Fruit fly (Drosophila melanogaster) ovary, adult (tissue): Measurements from ENCODE around the gene CG13024.

Source experiments
- CG17801 ChIP-seq: fragments of 200-800 bp; optimal IDR thresholded peaks from 2 replicates; lab custom pipeline; 2019; ENCODE audit warnings: missing biosample characterization, mild to moderate bottlenecking, missing genetic modification characterization, moderate library complexity; ENCODE audit not compliant: partially characterized antibody

Gene CG13024

DNA sequence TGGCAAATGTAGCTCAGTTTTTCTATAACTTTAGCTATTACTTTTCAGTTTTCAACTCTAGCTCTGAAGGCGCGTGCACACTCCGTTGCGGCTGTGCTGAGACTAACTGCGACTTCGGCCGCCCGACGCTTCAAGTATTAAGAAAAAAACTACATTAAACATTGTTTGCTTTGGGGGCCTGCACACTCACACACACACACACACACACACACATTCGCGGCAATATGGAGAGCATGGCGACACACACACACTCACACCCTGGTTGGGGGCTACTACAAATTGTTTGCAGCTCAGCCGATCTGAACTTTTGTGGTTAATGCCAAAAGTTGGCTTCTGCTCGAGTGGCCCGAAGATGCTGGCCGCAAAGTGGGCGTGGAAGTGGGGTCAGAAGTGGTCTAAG is at the start of gene CG13024:
Gene CG13024 (minus strand): TSS at position 108 of the 400 bp plus-strand sequence.
- TF ChIP-seq CG17801 (GFP tag; lab: Kevin White, UChicago) = no peak

DNA sequence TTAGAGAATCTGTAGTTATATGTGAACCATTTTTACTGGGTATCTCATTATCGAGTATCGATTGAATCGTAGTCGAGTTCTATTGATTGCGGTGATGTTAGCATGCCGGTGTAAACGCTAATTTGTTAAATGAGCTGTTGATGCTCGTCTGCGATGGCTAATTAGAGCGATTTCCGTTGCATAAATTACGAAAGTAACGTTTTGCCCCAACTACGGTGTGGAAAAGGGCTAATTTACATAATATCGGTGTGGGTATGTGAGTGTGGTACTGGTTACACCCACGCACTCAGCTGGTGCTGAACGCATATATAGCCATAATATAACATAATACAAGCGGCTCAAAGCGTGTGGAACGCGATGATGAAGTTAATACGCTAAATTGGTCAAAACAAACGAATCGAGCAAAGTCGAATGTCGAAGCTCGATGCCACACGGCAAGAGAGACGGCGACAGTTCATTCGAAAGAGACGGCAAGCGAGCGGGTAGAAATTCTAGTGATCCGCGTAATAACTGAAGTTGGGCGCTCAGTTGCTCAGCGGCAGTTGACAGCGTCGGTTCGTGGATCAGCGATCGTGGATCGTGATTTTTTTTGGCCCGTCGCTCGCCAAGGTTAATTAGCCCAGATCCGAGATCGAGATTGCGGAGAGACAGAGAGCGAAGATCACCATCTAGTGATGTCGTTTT is 48.1 kb upstream of the CG13024 start, which contains the start of gene CG32170:
Gene CG32170 (plus strand): TSS at position 525 of the 684 bp plus-strand sequence.
- no peak for TF ChIP-seq CG17801 (GFP tag; lab: Kevin White, UChicago)

DNA sequence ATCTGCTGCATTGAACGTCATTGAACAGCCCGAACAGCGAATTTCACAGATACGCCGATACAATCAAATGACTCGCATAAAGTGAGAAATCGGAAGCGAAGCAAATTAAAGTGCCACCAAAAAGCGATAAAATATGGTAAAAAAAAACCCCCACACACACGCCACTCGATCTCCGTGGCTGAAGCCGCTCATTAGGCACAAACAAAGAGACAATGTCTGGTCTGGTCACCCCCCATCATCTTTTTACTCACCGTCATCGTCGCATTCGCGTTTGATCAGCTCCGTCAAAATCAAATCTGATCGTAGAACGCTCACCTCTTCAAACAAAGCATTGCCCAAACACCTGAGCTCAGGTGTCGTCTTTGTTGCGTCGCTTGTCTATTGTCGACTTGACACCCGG is 47.1 kb upstream of the CG13024 start:
- no peak for TF ChIP-seq CG17801 (GFP tag; lab: Kevin White, UChicago)

DNA sequence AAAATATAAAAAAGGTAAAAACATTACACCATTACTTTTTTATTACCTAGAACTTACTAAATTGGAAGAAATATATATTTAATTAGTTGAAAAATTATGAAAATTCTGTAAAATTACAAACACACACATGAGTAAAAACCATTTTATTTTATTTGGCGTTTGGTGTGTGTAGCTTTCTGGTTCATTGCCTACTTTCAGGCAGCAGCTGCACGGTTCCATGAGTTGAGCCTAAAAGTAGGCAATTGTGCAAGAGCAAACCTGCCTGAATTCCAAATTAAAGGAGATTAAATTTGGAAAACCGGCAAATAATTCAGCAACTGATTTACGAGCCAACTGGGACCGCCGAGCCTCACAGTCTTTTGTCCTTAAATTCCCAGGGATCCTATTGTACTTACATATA is 46.6 kb upstream of the CG13024 start:
- no peak for TF ChIP-seq CG17801 (GFP tag; lab: Kevin White, UChicago)

DNA sequence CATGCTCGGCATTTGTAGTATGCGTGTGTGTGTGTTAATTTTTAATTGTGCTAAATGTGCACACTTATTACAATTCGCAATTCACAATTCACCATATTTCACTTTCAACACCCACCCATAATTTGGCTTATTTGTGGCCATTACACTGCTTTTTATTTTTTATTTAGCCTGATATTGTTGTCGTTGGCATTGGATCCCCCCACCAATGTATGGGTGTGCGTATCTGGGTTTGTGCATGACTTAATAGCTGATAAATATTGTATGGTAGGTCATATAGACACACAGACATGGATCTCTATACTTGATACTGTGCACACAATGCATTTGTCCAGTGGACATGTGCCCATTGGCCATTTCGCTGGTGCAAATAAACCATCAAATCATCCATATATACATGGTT is 44.8 kb upstream of the CG13024 start:
- TF ChIP-seq CG17801 (GFP tag; lab: Kevin White, UChicago) = no peak

DNA sequence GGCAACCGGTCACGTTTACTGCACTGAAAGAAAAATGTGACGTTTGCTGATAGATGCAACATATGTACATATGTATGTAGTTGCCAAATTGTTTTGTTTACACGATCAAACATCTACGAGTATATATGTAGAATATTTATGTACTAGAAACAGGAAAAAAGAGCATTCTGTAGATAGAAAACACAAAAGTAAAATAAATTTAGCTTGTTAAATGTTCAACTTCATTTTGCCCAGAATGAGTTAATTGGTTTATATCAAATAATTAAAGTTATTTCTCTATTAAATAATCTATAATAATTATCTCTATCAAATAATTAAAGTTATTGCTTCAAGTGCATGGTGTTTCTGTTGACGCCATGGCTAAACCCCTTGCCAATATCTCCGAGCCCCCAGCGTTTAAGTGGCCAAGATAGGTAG is 44.3 kb upstream of the CG13024 start:
- TF ChIP-seq CG17801 (GFP tag; lab: Kevin White, UChicago) = no peak

DNA sequence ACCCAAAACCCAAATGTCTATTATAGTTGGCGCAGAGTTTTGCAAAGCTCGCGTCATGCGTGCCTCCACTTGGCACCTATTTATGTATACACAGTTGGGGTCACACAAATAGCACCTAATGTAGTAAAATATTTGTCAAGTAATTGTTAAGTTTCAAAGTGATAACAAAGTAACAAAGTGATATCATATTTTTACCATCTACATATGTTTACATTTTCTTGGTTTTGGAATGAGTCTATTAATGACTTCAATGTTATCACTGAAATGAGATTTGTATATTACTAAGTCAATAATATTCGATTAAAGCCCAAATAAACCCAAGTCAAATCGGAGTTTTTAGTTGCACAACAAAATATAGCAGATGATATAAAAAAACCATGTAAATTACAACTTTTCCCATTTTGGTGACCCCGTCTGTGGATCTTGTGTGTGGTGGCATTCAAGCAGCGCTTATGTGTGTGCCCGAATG is 43.6 kb upstream of the CG13024 start:
- no peak for TF ChIP-seq CG17801 (GFP tag; lab: Kevin White, UChicago)

DNA sequence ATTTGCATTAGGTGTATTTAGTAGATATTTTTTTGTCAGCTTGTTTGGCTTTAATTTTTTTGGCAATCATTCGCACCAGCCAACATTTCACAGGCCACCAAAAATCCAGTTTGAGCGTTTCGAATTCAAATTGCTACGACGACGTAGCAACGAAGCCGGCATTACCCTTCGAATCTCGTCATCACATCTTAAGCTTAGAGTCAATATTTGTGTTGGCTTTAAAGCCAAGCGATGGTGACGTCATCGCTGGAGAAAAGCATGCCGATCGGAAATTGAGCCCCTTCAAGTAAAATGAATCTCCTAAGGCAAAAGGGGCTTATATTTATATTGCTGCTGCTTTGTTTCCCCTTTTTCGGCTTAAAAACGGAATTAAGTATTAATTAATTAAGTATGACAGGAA is 42.8 kb upstream of the CG13024 start:
- TF ChIP-seq CG17801 (GFP tag; lab: Kevin White, UChicago) = no peak

DNA sequence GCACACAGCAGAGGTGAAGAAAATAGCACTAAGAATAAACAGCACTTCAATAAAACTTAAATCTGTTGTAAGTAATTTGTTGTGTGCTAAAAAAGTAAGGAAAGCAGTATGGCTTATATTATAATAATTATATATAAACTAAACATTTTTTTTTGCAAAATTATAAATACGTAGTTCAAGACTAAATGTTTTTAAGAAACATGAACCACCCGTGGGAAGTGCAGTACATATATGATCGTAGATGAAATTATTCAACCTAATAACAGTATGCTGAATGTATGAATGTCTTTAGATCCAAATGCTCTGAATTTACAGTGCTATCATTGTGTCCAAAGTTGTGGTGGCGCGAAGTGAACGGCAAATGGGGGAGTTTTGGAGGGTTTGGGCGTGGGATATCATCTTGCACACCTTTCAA is 41.9 kb upstream of the CG13024 start:
- no peak for TF ChIP-seq CG17801 (GFP tag; lab: Kevin White, UChicago)

DNA sequence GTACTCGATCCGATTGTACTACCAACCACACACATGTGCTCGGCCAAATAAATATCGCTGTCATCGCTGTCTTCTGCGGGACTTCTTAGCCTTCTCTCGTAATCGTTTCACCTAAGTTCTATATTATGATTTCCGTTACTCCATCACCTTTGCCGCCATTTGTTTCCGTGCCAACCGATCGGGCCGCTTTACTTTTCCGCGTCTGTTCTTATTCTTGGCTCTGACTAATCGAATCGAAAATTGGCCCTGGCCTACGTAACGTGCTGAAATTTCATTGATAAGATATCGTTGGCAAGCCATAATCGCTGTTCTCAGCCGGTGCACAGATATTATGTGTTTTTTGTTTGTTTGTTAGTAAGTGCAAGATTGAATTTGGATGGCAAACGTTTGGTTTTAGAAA is 38.3 kb upstream of the CG13024 start:
- no peak for TF ChIP-seq CG17801 (GFP tag; lab: Kevin White, UChicago)

DNA sequence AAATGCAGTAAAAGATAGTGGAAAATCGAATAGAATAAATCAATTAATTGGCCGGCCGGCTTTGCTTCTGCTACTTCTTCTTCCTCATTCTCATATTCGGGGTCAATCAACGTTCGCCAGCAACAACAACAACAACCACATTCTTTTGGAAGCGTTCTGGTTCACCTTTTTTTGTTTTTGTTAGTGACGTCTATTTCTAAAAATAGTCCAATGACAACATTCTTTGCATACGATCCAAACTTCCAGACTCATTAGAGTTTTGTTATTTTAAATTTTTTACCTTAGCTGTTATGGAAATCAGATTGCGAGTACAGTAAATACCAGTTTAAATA is 36.9 kb upstream of the CG13024 start:
- no peak for TF ChIP-seq CG17801 (GFP tag; lab: Kevin White, UChicago)

DNA sequence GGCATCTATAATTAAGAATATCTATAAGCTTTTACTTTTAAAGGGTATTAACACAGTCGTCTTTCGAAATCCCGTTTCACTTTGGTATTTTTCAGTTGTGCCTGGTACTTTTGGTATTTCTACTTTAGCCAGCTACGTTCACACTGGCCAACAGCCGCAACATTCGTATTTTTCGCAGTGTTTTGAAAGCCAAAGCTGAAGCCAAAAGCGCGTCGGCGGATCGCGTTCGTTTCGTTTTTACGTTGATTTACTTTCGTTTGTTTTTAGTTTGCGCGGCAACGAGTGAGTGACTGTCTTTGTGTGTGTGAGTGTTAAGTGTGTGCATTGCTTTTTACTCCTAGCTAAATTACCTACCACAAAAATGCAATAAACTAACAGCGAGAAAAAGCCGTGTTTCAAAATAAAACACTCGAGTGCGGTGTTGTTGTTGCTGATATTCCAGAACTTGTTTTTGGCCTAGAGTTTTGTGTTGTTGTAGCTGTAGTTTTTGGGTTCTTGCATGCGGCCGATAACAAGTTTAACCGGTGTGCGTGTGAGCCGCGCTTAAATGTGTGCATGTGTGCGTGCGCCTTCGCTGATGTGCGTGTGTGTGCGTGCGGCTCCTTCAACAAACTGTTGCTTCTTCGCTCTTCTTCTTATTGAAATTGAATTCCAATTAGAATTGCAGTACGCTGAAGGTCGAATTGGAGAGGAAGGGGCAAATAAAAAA is 36.4 kb upstream of the CG13024 start, which contains the start of gene Lmpt:
Gene Lmpt (plus strand): TSS at position 173 of the 709 bp plus-strand sequence.
- peak; percentile 62 for TF ChIP-seq CG17801 (GFP tag; lab: Kevin White, UChicago)

DNA sequence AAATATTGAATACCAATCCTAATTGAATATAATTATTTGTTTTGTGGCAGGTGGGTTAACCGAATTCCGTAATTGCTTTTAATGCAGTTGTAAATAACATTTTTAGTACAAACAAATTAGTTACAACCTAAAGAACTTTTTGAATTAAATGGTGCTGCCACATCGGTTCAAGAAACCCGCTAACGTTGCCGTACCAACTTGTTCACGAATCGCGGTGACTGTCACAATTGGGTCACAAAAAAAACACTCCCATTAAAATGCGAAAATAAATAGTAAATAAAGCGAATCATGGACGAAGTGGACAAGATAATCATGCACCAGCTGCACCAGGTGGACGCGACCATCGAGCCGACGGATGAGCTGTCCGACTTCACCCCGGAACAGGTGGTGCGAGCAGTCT is 34.1 kb upstream of the CG13024 start, which contains the start of gene CG9951:
Gene CG9951 (plus strand): TSS at position 207 of the 400 bp plus-strand sequence.
- TF ChIP-seq CG17801 (GFP tag; lab: Kevin White, UChicago) = no peak

DNA sequence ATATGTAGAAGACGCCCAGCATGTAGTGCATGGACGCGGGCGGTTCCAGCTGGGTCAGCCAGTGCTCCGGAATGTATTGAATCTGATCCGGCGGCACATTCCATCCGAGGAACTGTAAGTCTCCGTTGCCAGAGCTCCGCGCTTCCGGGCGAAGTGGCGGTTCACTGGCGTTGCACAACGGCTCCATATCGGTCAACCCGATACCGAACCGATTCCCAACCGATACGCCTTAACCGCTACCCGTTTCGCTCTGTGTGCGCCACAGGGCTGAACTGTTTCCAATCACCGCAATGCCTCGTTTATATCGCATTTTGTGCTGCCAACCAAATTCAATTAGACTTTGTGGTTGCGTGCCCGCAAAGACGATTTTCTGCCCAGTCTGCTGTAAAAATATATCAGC is 33.4 kb upstream of the CG13024 start, which contains the start of gene Rh4:
Gene Rh4 (minus strand): TSS at position 234 of the 400 bp plus-strand sequence.
- no peak for TF ChIP-seq CG17801 (GFP tag; lab: Kevin White, UChicago)

DNA sequence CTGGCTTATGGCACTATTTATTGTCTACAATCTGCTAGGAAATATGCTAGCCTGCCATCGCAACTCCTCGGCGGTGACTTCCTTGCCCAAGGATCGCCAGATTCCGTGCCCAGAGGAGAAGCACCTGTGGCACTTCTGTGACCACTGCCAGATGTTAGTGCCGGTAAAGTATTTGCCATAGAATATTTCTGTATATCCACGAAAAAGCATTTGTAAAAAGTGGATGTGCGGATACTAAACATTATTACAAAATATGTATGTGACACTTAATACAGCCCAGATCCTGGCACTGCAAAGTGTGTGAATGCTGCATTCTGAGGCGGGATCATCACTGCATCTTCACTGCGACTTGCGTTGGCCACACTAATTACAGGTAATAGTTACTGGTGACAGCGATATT is 32.0 kb upstream of the CG13024 start:
- no peak for TF ChIP-seq CG17801 (GFP tag; lab: Kevin White, UChicago)

DNA sequence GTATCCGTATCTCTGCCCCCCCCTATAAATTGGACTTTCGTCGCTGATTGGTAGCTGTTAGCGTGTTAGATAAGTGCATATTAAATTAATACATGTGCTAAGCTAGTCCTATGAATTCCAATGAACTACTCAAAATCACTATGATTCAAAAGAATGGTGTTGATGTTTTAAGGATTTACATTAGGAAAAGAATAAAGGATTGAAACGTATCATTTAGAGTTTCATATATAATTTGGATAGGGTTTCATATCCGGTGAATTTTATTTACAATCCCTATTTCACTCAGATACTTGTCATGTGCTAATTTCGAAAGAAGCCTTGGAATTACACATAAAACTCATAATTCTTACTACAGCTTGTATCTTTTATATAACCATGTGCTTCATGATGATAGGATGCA is 31.4 kb upstream of the CG13024 start, which contains the start of gene CG13029:
Gene CG13029 (plus strand): TSS at position 301 of the 400 bp plus-strand sequence.
- no peak for TF ChIP-seq CG17801 (GFP tag; lab: Kevin White, UChicago)
